Fruit fly (Drosophila melanogaster) whole organism, embryonic: ENCODE measurements around the gene CG6094.

ENCODE experiments used
- B-H2 ChIP-seq: fragments of 200-800 bp; sonication (Bioruptor generic); optimal IDR thresholded peaks from 2 replicates; lab custom pipeline; 2018; ENCODE audit warnings: missing biosample characterization, mild to moderate bottlenecking, missing genetic modification characterization
- CG10565 ChIP-seq: fragments of 200-800 bp; sonication (Bioruptor generic); optimal IDR thresholded peaks from 3 replicates; lab custom pipeline; 2016; ENCODE audit warnings: missing biosample characterization, mild to moderate bottlenecking, missing genetic modification characterization
- CG11696 ChIP-seq: fragments of 200-800 bp; sonication (Bioruptor generic); IDR thresholded peaks from 2 replicates; pipeline ENCODE4 v1.3.6; 2022; ENCODE audit warnings: missing biosample characterization, missing genetic modification characterization
- CG12236 ChIP-seq: fragments of 200-800 bp; sonication (Bioruptor generic); optimal IDR thresholded peaks from 2 replicates; lab custom pipeline; 2016; ENCODE audit warnings: missing biosample characterization, missing genetic modification characterization
- CG14014 ChIP-seq: fragments of 200-800 bp; sonication (Bioruptor generic); IDR thresholded peaks from 2 replicates; pipeline ENCODE4 v1.3.6; 2022; ENCODE audit warnings: missing biosample characterization, missing genetic modification characterization
- CG15601 ChIP-seq: fragments of 200-800 bp; sonication (Bioruptor generic); optimal IDR thresholded peaks from 3 replicates; lab custom pipeline; 2019; ENCODE audit warnings: missing biosample characterization, mild to moderate bottlenecking, missing genetic modification characterization, moderate library complexity
- CG1792 ChIP-seq: fragments of 200-800 bp; sonication (Bioruptor generic); optimal IDR thresholded peaks from 2 replicates; lab custom pipeline; 2016; ENCODE audit warnings: missing biosample characterization, missing genetic modification characterization
- CG18262 ChIP-seq: fragments of 200-800 bp; optimal IDR thresholded peaks from 3 replicates; lab custom pipeline; 2019; ENCODE audit warnings: missing biosample characterization, mild to moderate bottlenecking, missing genetic modification characterization, moderate library complexity
- CG18599 ChIP-seq: fragments of 200-800 bp; sonication (Bioruptor generic); optimal IDR thresholded peaks from 3 replicates; lab custom pipeline; 2017; ENCODE audit warnings: missing biosample characterization, missing genetic modification characterization, mild to moderate bottlenecking, moderate library complexity, missing genetic modification reagents
- CG34376 ChIP-seq: fragments of 200-800 bp; sonication (Bioruptor generic); optimal IDR thresholded peaks from 2 replicates; lab custom pipeline; 2018; ENCODE audit warnings: missing biosample characterization, mild to moderate bottlenecking, missing genetic modification characterization
- CG4424 ChIP-seq: fragments of 200-800 bp; sonication (Bioruptor generic); optimal IDR thresholded peaks from 3 replicates; lab custom pipeline; 2016; ENCODE audit warnings: missing biosample characterization, missing genetic modification characterization
- CG6175 ChIP-seq: fragments of 200-800 bp; sonication (Bioruptor generic); IDR thresholded peaks from 3 replicates; pipeline ENCODE4 v1.3.6; 2022; ENCODE audit warnings: missing biosample characterization, missing genetic modification characterization
- CG9727 ChIP-seq: fragments of 200-800 bp; sonication (Bioruptor generic); optimal IDR thresholded peaks from 3 replicates; lab custom pipeline; 2017; ENCODE audit warnings: missing biosample characterization, mild to moderate bottlenecking, missing genetic modification characterization
- Camta ChIP-seq: fragments of 200-800 bp; sonication (Bioruptor generic); optimal IDR thresholded peaks from 2 replicates; lab custom pipeline; 2016; ENCODE audit warnings: missing biosample characterization, missing genetic modification characterization
- H2.0 ChIP-seq: fragments of 200-800 bp; sonication (Bioruptor generic); IDR thresholded peaks from 2 replicates; pipeline ENCODE4 v1.3.6; 2022; ENCODE audit warnings: missing biosample characterization, missing genetic modification characterization
- Hand ChIP-seq: fragments of 200-800 bp; sonication (Bioruptor generic); optimal IDR thresholded peaks from 2 replicates; lab custom pipeline; 2017; ENCODE audit warnings: mild to moderate bottlenecking, missing biosample characterization, missing genetic modification reagents, missing genetic modification characterization
- Hr78 ChIP-seq, 2 experiments: fragments of 200-800 bp in 1 of 2; fragments of >200 bp in 1 of 2; sonication (Bioruptor generic) in 1 of 2; optimal IDR thresholded peaks; 2 replicates each; lab custom pipeline; 2017 to 2019; ENCODE audit warnings: missing biosample characterization in 2 of 2, missing genetic modification characterization in 2 of 2, mild to moderate bottlenecking in 1 of 2, moderate library complexity in 1 of 2
- Jarid2 ChIP-seq: fragments of 200-800 bp; sonication (Bioruptor generic); optimal IDR thresholded peaks from 3 replicates; lab custom pipeline; 2017; ENCODE audit warnings: mild to moderate bottlenecking, missing biosample characterization, missing genetic modification reagents, missing genetic modification characterization
- NC2β ChIP-seq: fragments of 200-800 bp; sonication (Bioruptor generic); optimal IDR thresholded peaks from 2 replicates; lab custom pipeline; 2016; ENCODE audit warnings: missing biosample characterization, missing genetic modification characterization
- NfI ChIP-seq: fragments of 200-800 bp; sonication (Bioruptor generic); optimal IDR thresholded peaks from 3 replicates; lab custom pipeline; 2018; ENCODE audit warnings: missing biosample characterization, mild to moderate bottlenecking, missing genetic modification characterization, moderate library complexity
- Rx ChIP-seq: fragments of 200-800 bp; sonication (Bioruptor generic); IDR thresholded peaks from 2 replicates; pipeline ENCODE4 v1.3.6; 2022; ENCODE audit warnings: missing biosample characterization, missing genetic modification characterization
- Side ChIP-seq: fragments of 200-800 bp; sonication (Bioruptor generic); optimal IDR thresholded peaks from 2 replicates; lab custom pipeline; 2016; ENCODE audit warnings: missing biosample characterization, missing genetic modification characterization
- Spps ChIP-seq: fragments of 200-800 bp; sonication (Bioruptor generic); optimal IDR thresholded peaks from 2 replicates; lab custom pipeline; 2018; ENCODE audit warnings: missing biosample characterization, mild to moderate bottlenecking, missing genetic modification characterization
- Usf ChIP-seq: fragments of 200-800 bp; sonication (Bioruptor generic); optimal IDR thresholded peaks from 2 replicates; lab custom pipeline; 2017; ENCODE audit warnings: missing genotype, missing biosample characterization, missing genetic modification characterization
- Vsx1 ChIP-seq: fragments of 200-800 bp; sonication (Bioruptor generic); optimal IDR thresholded peaks from 2 replicates; lab custom pipeline; 2017; ENCODE audit warnings: missing biosample characterization, mild to moderate bottlenecking, missing genetic modification characterization, missing genetic modification reagents
- al ChIP-seq: fragments of 200-800 bp; sonication (Bioruptor generic); IDR thresholded peaks from 2 replicates; pipeline ENCODE4 v1.3.6; 2022; ENCODE audit warnings: missing biosample characterization, missing genetic modification characterization
- chn ChIP-seq: fragments of 200-800 bp; sonication (Bioruptor generic); optimal IDR thresholded peaks from 2 replicates; lab custom pipeline; 2016; ENCODE audit warnings: missing biosample characterization, missing genetic modification characterization
- croc ChIP-seq: fragments of 200-800 bp; sonication (Bioruptor generic); conservative IDR thresholded peaks from 3 replicates; pipeline ENCODE4 v1.3.6; 2022; ENCODE audit warnings: missing biosample characterization, missing genetic modification characterization
- crp ChIP-seq, 2 experiments: fragments of 200-800 bp; sonication (Bioruptor generic); optimal IDR thresholded peaks; 2 replicates in 1 of 2; 3 replicates in 1 of 2; lab custom pipeline; 2017; ENCODE audit warnings: missing biosample characterization in 2 of 2, missing genetic modification characterization in 2 of 2, mild to moderate bottlenecking in 1 of 2, moderate library complexity in 1 of 2
- eve ChIP-seq, 2 experiments: fragments of >200 bp; optimal IDR thresholded peaks; 2 replicates each; lab custom pipeline; 2017; ENCODE audit warnings: missing biosample characterization in 2 of 2, missing genetic modification characterization in 2 of 2
- eyg ChIP-seq: fragments of 200-800 bp; sonication (Bioruptor generic); optimal IDR thresholded peaks from 3 replicates; lab custom pipeline; 2016; ENCODE audit warnings: missing biosample characterization, missing genetic modification characterization
- gce ChIP-seq: fragments of 200-800 bp; sonication (Bioruptor generic); IDR thresholded peaks from 3 replicates; pipeline ENCODE4 v1.3.6; 2022; ENCODE audit warnings: missing biosample characterization, missing genetic modification characterization
- kay ChIP-seq: fragments of 200-800 bp; sonication (Bioruptor generic); optimal IDR thresholded peaks from 2 replicates; lab custom pipeline; 2016; ENCODE audit warnings: missing biosample characterization, missing genetic modification characterization
- lmd ChIP-seq: fragments of 200-800 bp; sonication (Bioruptor generic); IDR thresholded peaks from 2 replicates; pipeline ENCODE4 v1.3.6; 2022; ENCODE audit warnings: missing biosample characterization, missing genetic modification characterization
- lov ChIP-seq, 2 experiments: fragments of 200-800 bp in 1 of 2; fragments of >200 bp in 1 of 2; sonication (Bioruptor generic) in 1 of 2; IDR thresholded peaks in 1 of 2; optimal IDR thresholded peaks in 1 of 2; 2 replicates in 1 of 2; 3 replicates in 1 of 2; pipeline versions ENCODE4 v1.3.6 to Lab custom; 2017 to 2022; ENCODE audit warnings: missing biosample characterization in 1 of 2, missing genetic modification characterization in 1 of 2
- pnt ChIP-seq: fragments of 200-800 bp; sonication (Bioruptor generic); optimal IDR thresholded peaks from 3 replicates; lab custom pipeline; 2016; ENCODE audit warnings: missing biosample characterization, missing genetic modification characterization
- ranshi ChIP-seq: fragments of 200-800 bp; sonication (Bioruptor generic); IDR thresholded peaks from 2 replicates; pipeline ENCODE4 v1.3.6; 2022; ENCODE audit warnings: missing biosample characterization, missing genetic modification characterization
- rib ChIP-seq: fragments of 200-800 bp; sonication (Bioruptor generic); IDR thresholded peaks from 2 replicates; pipeline ENCODE4 v1.3.6; 2022; ENCODE audit warnings: missing biosample characterization, missing genetic modification characterization
- sc ChIP-seq, 3 experiments: fragments of >200 bp in 2 of 3; fragments of 200-800 bp in 1 of 3; sonication (Bioruptor generic) in 1 of 3; optimal IDR thresholded peaks; 2 replicates in 2 of 3; 3 replicates in 1 of 3; lab custom pipeline; 2017; ENCODE audit warnings: mild to moderate bottlenecking in 1 of 3, missing biosample characterization in 1 of 3, missing genetic modification characterization in 1 of 3, missing genetic modification reagents in 1 of 3
- schlank ChIP-seq: fragments of 200-800 bp; sonication (Bioruptor generic); optimal IDR thresholded peaks from 2 replicates; lab custom pipeline; 2018; ENCODE audit warnings: missing biosample characterization, mild to moderate bottlenecking, missing genetic modification characterization
- sd ChIP-seq: fragments of 200-800 bp; sonication (Bioruptor generic); optimal IDR thresholded peaks from 3 replicates; lab custom pipeline; 2018; ENCODE audit warnings: missing biosample characterization, mild to moderate bottlenecking, missing genetic modification characterization, moderate library complexity
- sens ChIP-seq: fragments of 200-800 bp; sonication (Bioruptor generic); peaks from one replicate; lab custom pipeline; 2016; ENCODE audit warnings: missing biosample characterization, missing genetic modification characterization
- slou ChIP-seq: fragments of 200-800 bp; sonication (Bioruptor generic); optimal IDR thresholded peaks from 3 replicates; lab custom pipeline; 2016; ENCODE audit warnings: missing biosample characterization, missing genetic modification characterization
- so ChIP-seq: fragments of 200-800 bp; sonication (Bioruptor generic); IDR thresholded peaks from 3 replicates; pipeline ENCODE4 v1.3.6; 2022; ENCODE audit warnings: missing biosample characterization, missing genetic modification characterization
- sr ChIP-seq: fragments of 200-800 bp; sonication (Bioruptor generic); IDR thresholded peaks from 3 replicates; pipeline ENCODE4 v1.3.6; 2022; ENCODE audit warnings: missing biosample characterization, missing genetic modification characterization
- tap ChIP-seq: fragments of 200-800 bp; optimal IDR thresholded peaks from 3 replicates; lab custom pipeline; 2019; ENCODE audit warnings: missing biosample characterization, mild to moderate bottlenecking, missing genetic modification characterization, moderate library complexity
- tgo ChIP-seq: fragments of 200-800 bp; sonication (Bioruptor generic); IDR thresholded peaks from 3 replicates; pipeline ENCODE4 v1.3.6; 2022; ENCODE audit warnings: missing biosample characterization, missing genetic modification characterization
- vfl ChIP-seq: fragments of 200-800 bp; sonication (Bioruptor generic); optimal IDR thresholded peaks from 2 replicates; lab custom pipeline; 2016; ENCODE audit warnings: missing biosample characterization, missing genetic modification characterization
- wek ChIP-seq: fragments of 200-800 bp; sonication (Bioruptor generic); optimal IDR thresholded peaks from 3 replicates; lab custom pipeline; 2018; ENCODE audit warnings: missing biosample characterization, mild to moderate bottlenecking, missing genetic modification characterization, moderate library complexity
- zfh1 ChIP-seq: fragments of 200-800 bp; sonication (Bioruptor generic); IDR thresholded peaks from 3 replicates; pipeline ENCODE4 v1.3.6; 2022; ENCODE audit warnings: missing biosample characterization, missing genetic modification characterization

The CG6094 gene

dm6 chr2L:10503356-10503977 is 3.4 kb upstream of the CG6094 start (continued):
- TF ChIP-seq eyg (no peak), CG10565 (GFP tag; lab: Kevin White, UChicago) (no peak), tgo (GFP tag; lab: Robert Waterston, UW) (no peak), kay (GFP tag; lab: Kevin White, UChicago) (peak; percentile 29), CG4424 (GFP tag; lab: Kevin White, UChicago) (no peak), croc (no peak), rib (GFP tag; lab: Robert Waterston, UW) (0 out of 2 replicates have a peak, but pooled peaks have one; percentile 27), eve (GFP tag; optimal IDR thresholded peaks at IDR 0.05; lab: Kevin White, UChicago) (no peak), sr (no peak), CG11696 (GFP tag; lab: Robert Waterston, UW) (no peak), vfl (GFP tag; lab: Kevin White, UChicago) (no peak), chn (no peak), gce (GFP tag; lab: Robert Waterston, UW) (no peak), al (GFP tag; lab: Robert Waterston, UW) (no peak), crp (GFP tag; optimal IDR thresholded peaks at IDR 0.05; lab: Kevin White, UChicago) (no peak), Hr78 (GFP tag; optimal IDR thresholded peaks at IDR 0.05; lab: Kevin White, UChicago) (peak in 1 of 2 experiments; percentile 96), sd (peak; percentile 85), pnt (GFP tag; lab: Kevin White, UChicago) (no peak), CG6175 (GFP tag; lab: Robert Waterston, UW) (0 out of 3 replicates have a peak, but pooled peaks have one; percentile 12), lmd (no peak), so (GFP tag; lab: Robert Waterston, UW) (0 out of 3 replicates have a peak, but pooled peaks have one; percentile 43), B-H2 (no peak), Rx (GFP tag; lab: Robert Waterston, UW) (no peak)

dm6 chr2L:10504895-10505294 is 2.0 kb upstream of the CG6094 start:
- peak; percentile 68 for TF ChIP-seq sens (GFP tag; lab: Kevin White, UChicago)
- no peak for TF ChIP-seq Usf (GFP tag; lab: Kevin White, UChicago)
- TF ChIP-seq Spps: peak; percentile 8
- peak; percentile 46 for TF ChIP-seq wek
- 0 out of 2 replicates have a peak, but pooled peaks have one; percentile 4 for TF ChIP-seq H2.0
- TF ChIP-seq zfh1: peak; percentile 55; the same call in 2 of the 3 replicates
- TF ChIP-seq Jarid2 (GFP tag; lab: Kevin White, UChicago): no peak
- TF ChIP-seq NC2β (GFP tag; lab: Kevin White, UChicago): peak; percentile 4
- no peak for TF ChIP-seq Hand (GFP tag; lab: Kevin White, UChicago)
- TF ChIP-seq CG18599 (GFP tag; lab: Kevin White, UChicago): no peak
- TF ChIP-seq CG15601: peak; percentile 63
- no peak for TF ChIP-seq CG34376 (GFP tag; lab: Kevin White, UChicago)
- TF ChIP-seq CG12236 (GFP tag; lab: Kevin White, UChicago): peak; percentile 23
- TF ChIP-seq ranshi (GFP tag; lab: Robert Waterston, UW): no peak
- no peak for TF ChIP-seq NfI (GFP tag; lab: Kevin White, UChicago)
- TF ChIP-seq lov (optimal IDR thresholded peaks at IDR 0.05; lab: Kevin White, UChicago): no peak
- 0 out of 3 replicates have a peak, but pooled peaks have one; percentile 9 for TF ChIP-seq lov (GFP tag; IDR thresholded peaks at IDR 0.05; lab: Robert Waterston, UW)
- TF ChIP-seq slou: no peak
- peak; percentile 21 for TF ChIP-seq Side (GFP tag; lab: Kevin White, UChicago)
- no peak for TF ChIP-seq sc (optimal IDR thresholded peaks at IDR 0.05; lab: Kevin White, UChicago)
- TF ChIP-seq sc (GFP tag; optimal IDR thresholded peaks at IDR 0.05; lab: Kevin White, UChicago): peak; percentile 44
- TF ChIP-seq CG14014 (GFP tag; lab: Robert Waterston, UW): no peak
- TF ChIP-seq CG9727 (GFP tag; lab: Kevin White, UChicago): peak; percentile 40
- TF ChIP-seq Vsx1 (GFP tag; lab: Kevin White, UChicago): peak; percentile 24
- peak; percentile 24 for TF ChIP-seq CG18262 (tag; lab: Kevin White, UChicago)
- TF ChIP-seq Camta (GFP tag; lab: Kevin White, UChicago): no peak
- TF ChIP-seq tap: peak; percentile 19
- TF ChIP-seq schlank: no peak
- no peak for TF ChIP-seq CG1792 (GFP tag; lab: Kevin White, UChicago)
